Worm (Caenorhabditis elegans) whole organism, L4/young adult: ENCODE data around the gene nlp-80.

Source experiments
- W03F9.2 ChIP-seq: fragments of 150-350 bp; optimal IDR thresholded peaks from 2 replicates; lab custom pipeline; 2014; ENCODE audit warnings: missing biosample characterization, missing genetic modification characterization
- dao-5 ChIP-seq: sonication (generic microtip); optimal IDR thresholded peaks from 2 replicates; lab custom pipeline; 2016; ENCODE audit warnings: missing genotype, missing genetic modification characterization, moderate library complexity, missing compliant biosample characterization
- him-1 ChIP-seq: sonication (generic microtip); optimal IDR thresholded peaks from 2 replicates; lab custom pipeline; 2016; ENCODE audit warnings: missing genotype, missing genetic modification reagents, missing genetic modification characterization, missing compliant biosample characterization

DNA sequence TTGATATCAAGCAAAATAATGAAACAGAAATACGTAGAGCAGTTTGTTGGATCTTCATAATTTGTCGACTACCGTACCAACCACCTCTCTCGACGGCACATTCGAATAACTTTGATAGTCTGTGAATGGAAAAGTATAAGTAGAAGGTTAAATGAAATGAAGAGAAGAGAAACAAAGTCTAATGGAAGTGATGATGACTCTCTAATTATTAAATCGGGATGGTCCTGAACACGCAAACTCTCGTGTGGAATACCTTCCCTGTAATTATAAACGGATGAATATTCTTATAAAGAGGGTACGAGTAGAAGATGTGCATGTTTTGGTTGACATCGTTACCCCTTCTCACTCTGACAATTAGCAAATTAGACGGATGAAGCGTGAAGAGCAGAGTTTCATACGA, 42.6 kb downstream of the nlp-80 start, which contains the start of the genes C13G3.12 and hot-6:
- no peak for TF ChIP-seq dao-5 (tag; lab: Kevin White, UChicago)
- no peak for TF ChIP-seq him-1 (tag; lab: Kevin White, UChicago)
- TF ChIP-seq W03F9.2 (tag; lab: Kevin White, UChicago) = no peak
